Worm (Caenorhabditis elegans) whole organism, L2 larva: ENCODE measurements around the gene zipt-15.

Experiments
- elt-1 ChIP-seq: fragments of 150-350 bp; optimal IDR thresholded peaks from 2 replicates; lab custom pipeline; 2014; ENCODE audit warnings: missing biosample characterization, missing genetic modification characterization
- lin-11 ChIP-seq: fragments of 150-350 bp; sonication (generic microtip); optimal IDR thresholded peaks from 2 replicates; lab custom pipeline; 2014; ENCODE audit warnings: missing biosample characterization, missing genetic modification characterization, inconsistent platforms, mixed read lengths

DNA sequence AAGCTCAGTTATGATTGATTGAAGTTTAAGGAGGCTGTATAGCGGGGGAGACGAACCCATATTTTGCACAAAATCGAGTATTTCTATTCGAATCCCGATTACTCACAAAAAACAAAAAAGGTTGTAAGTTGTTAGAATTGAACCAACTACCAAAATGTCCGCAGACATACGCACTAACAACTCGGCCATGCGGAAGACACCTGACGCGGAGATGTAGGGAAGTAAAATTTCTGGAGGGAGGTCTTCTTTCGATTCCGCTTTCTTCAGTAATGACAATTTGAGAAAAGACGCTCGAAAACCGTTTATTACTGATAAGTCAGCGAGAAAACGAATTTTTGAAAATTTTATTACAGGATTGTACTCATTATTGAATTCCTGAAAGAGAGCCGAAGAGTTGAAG lies 6.9 kb downstream of the zipt-15 start:
- TF ChIP-seq lin-11 (tag; lab: Kevin White, UChicago) (no peak), elt-1 (tag; lab: Kevin White, UChicago) (no peak)
